Worm (Caenorhabditis elegans) whole organism, early embryonic: ENCODE data around the gene R148.7.

Experiments used
- B0310.2 ChIP-seq: sonication (generic microtip); optimal IDR thresholded peaks from 2 replicates; lab custom pipeline; 2016; ENCODE audit warnings: mild to moderate bottlenecking, missing genetic modification characterization, missing compliant biosample characterization
- F13C5.2 ChIP-seq: sonication (generic microtip); optimal IDR thresholded peaks from 2 replicates; lab custom pipeline; 2017; ENCODE audit warnings: mild to moderate bottlenecking, missing genetic modification characterization, inconsistent platforms, missing compliant biosample characterization
- aly-1 ChIP-seq: sonication (generic microtip); optimal IDR thresholded peaks from 2 replicates; lab custom pipeline; 2016; ENCODE audit warnings: missing genetic modification characterization, missing compliant biosample characterization
- ama-1 ChIP-seq: fragments of 150-350 bp; optimal IDR thresholded peaks from 2 replicates; lab custom pipeline; 2014
- ceh-13 ChIP-seq: fragments of 200-800 bp; sonication (Bioruptor generic); optimal IDR thresholded peaks from 2 replicates; lab custom pipeline; 2018; ENCODE audit warnings: mild to moderate bottlenecking, missing genetic modification characterization, missing compliant biosample characterization
- ceh-36 ChIP-seq: sonication (generic microtip); optimal IDR thresholded peaks from 2 replicates; lab custom pipeline; 2016; ENCODE audit warnings: missing genetic modification characterization, inconsistent platforms, missing compliant biosample characterization
- ets-7 ChIP-seq: sonication (generic microtip); optimal IDR thresholded peaks from 2 replicates; lab custom pipeline; 2016; ENCODE audit warnings: missing genotype, missing genetic modification characterization, missing compliant biosample characterization
- flt-1 ChIP-seq: fragments of 200-800 bp; sonication (Bioruptor generic); IDR thresholded peaks from 2 replicates; pipeline ENCODE4 v1.3.6; 2022; ENCODE audit warnings: missing genetic modification characterization, missing compliant biosample characterization
- hmbx-1 ChIP-seq: sonication (generic microtip); optimal IDR thresholded peaks from 2 replicates; lab custom pipeline; 2016; ENCODE audit warnings: mild to moderate bottlenecking, missing genetic modification characterization, missing compliant biosample characterization
- hmg-4 ChIP-seq: fragments of 200-800 bp; sonication (Bioruptor generic); optimal IDR thresholded peaks from 2 replicates; lab custom pipeline; 2018; ENCODE audit warnings: mild to moderate bottlenecking, missing genetic modification characterization, missing compliant biosample characterization
- hnd-1 ChIP-seq: sonication (generic microtip); optimal IDR thresholded peaks from 2 replicates; lab custom pipeline; 2016; ENCODE audit warnings: missing genetic modification characterization, missing compliant biosample characterization
- pes-1 ChIP-seq: fragments of 200-800 bp; sonication (Bioruptor generic); IDR thresholded peaks from 2 replicates; pipeline ENCODE4 v1.3.6; 2022; ENCODE audit warnings: missing genetic modification reagents, missing genetic modification characterization, missing compliant biosample characterization
- scrt-1 ChIP-seq: fragments of 200-800 bp; sonication (Bioruptor generic); IDR thresholded peaks from 2 replicates; pipeline ENCODE4 v1.3.6; 2022; ENCODE audit warnings: missing genetic modification characterization, missing compliant biosample characterization
- sea-1 ChIP-seq: fragments of 200-800 bp; sonication (Bioruptor generic); conservative IDR thresholded peaks from 2 replicates; pipeline ENCODE4 v1.3.6; 2022; ENCODE audit warnings: missing genetic modification characterization, missing compliant biosample characterization
- tbx-11 ChIP-seq: fragments of 200-800 bp; sonication (Bioruptor generic); IDR thresholded peaks from 2 replicates; pipeline ENCODE4 v1.3.6; 2022; ENCODE audit warnings: missing genetic modification characterization, missing compliant biosample characterization
- tbx-37 ChIP-seq: fragments of 200-800 bp; sonication (Bioruptor generic); conservative IDR thresholded peaks from 2 replicates; pipeline ENCODE4 v1.3.6; 2022; ENCODE audit warnings: missing genetic modification reagents, missing genetic modification characterization, missing compliant biosample characterization
- tra-4 ChIP-seq: sonication (generic microtip); optimal IDR thresholded peaks from 2 replicates; lab custom pipeline; 2017; ENCODE audit warnings: missing genetic modification characterization, missing compliant biosample characterization

Gene R148.7

ce11 chrIII:3220287-3220686, 22.1 kb upstream of the R148.7 start:
- TF ChIP-seq hmg-4 (GFP tag; lab: Kevin White, UChicago) (peak; percentile 35), tra-4 (tag; lab: Kevin White, UChicago) (no peak)

ce11 chrIII:3219050-3219449, 20.8 kb upstream of the R148.7 start, which contains the start of gene frm-8:
TSS of gene frm-8 (minus strand) at chrIII:3219150.
- no peak for TF ChIP-seq ceh-36 (tag; lab: Kevin White, UChicago)
- TF ChIP-seq aly-1: no peak
- no peak for TF ChIP-seq pes-1 (GFP tag; lab: Robert Waterston, UW)
- no peak for TF ChIP-seq tbx-37 (GFP tag; lab: Robert Waterston, UW)
- TF ChIP-seq tra-4 (tag; lab: Kevin White, UChicago): no peak
- no peak for TF ChIP-seq sea-1 (GFP tag; lab: Robert Waterston, UW)
- no peak for TF ChIP-seq B0310.2 (tag; lab: Kevin White, UChicago)
- no peak for TF ChIP-seq hnd-1 (tag; lab: Kevin White, UChicago)
- TF ChIP-seq F13C5.2 (tag; lab: Kevin White, UChicago): no peak
- no peak for TF ChIP-seq hmg-4 (GFP tag; lab: Kevin White, UChicago)
- TF ChIP-seq tbx-11 (GFP tag; lab: Robert Waterston, UW): no peak
- TF ChIP-seq ceh-13: no peak
- TF ChIP-seq flt-1 (GFP tag; lab: Robert Waterston, UW): no peak
- TF ChIP-seq ets-7 (tag; lab: Kevin White, UChicago): no peak
- no peak for TF ChIP-seq ama-1 (lab: Kevin White, UChicago)

ce11 chrIII:3203589-3203988, 5.4 kb upstream of the R148.7 start:
- TF ChIP-seq B0310.2 (tag; lab: Kevin White, UChicago) (no peak), hnd-1 (tag; lab: Kevin White, UChicago) (no peak), tbx-11 (GFP tag; lab: Robert Waterston, UW) (no peak), ceh-36 (tag; lab: Kevin White, UChicago) (no peak), tra-4 (tag; lab: Kevin White, UChicago) (no peak), sea-1 (GFP tag; lab: Robert Waterston, UW) (no peak), hmg-4 (GFP tag; lab: Kevin White, UChicago) (no peak), tbx-37 (GFP tag; lab: Robert Waterston, UW) (no peak), pes-1 (GFP tag; lab: Robert Waterston, UW) (no peak), hmbx-1 (tag; lab: Kevin White, UChicago) (no peak), ama-1 (lab: Kevin White, UChicago) (no peak), scrt-1 (GFP tag; lab: Robert Waterston, UW) (no peak)

- TF ChIP-seq flt-1 (GFP tag; lab: Robert Waterston, UW) (no peak), tbx-11 (GFP tag; lab: Robert Waterston, UW) (no peak), pes-1 (GFP tag; lab: Robert Waterston, UW) (no peak), ets-7 (tag; lab: Kevin White, UChicago) (no peak)
Measured at ce11 chrIII:3200563-3200962, 2.4 kb upstream of the R148.7 start.

- TF ChIP-seq F13C5.2 (tag; lab: Kevin White, UChicago): no peak
- no peak for TF ChIP-seq scrt-1 (GFP tag; lab: Robert Waterston, UW)
- TF ChIP-seq flt-1 (GFP tag; lab: Robert Waterston, UW): no peak
- no peak for TF ChIP-seq ceh-13
Measured at ce11 chrIII:3199416-3199815, 1.2 kb upstream of the R148.7 start, which contains the start of gene heh-1. TSS of gene heh-1 (minus strand) at chrIII:3199516.

- no peak for TF ChIP-seq hmbx-1 (tag; lab: Kevin White, UChicago)
- no peak for TF ChIP-seq ets-7 (tag; lab: Kevin White, UChicago)
Measured at ce11 chrIII:3197904-3198303, 303 bp downstream of the R148.7 start.

ce11 chrIII:3191729-3192128, 6.5 kb downstream of the R148.7 start:
- no peak for TF ChIP-seq B0310.2 (tag; lab: Kevin White, UChicago)

- TF ChIP-seq scrt-1 (GFP tag; lab: Robert Waterston, UW) (no peak), hmbx-1 (tag; lab: Kevin White, UChicago) (no peak), sea-1 (GFP tag; lab: Robert Waterston, UW) (no peak), tbx-37 (GFP tag; lab: Robert Waterston, UW) (no peak)
Measured at ce11 chrIII:3191195-3191594, 7.0 kb downstream of the R148.7 start, which contains the start of gene R148.8. TSS of gene R148.8 (plus strand) at chrIII:3191495.

- TF ChIP-seq hmg-4 (GFP tag; lab: Kevin White, UChicago): no peak
- no peak for TF ChIP-seq tbx-37 (GFP tag; lab: Robert Waterston, UW)
- TF ChIP-seq aly-1: no peak
- TF ChIP-seq tra-4 (tag; lab: Kevin White, UChicago): no peak
- TF ChIP-seq ets-7 (tag; lab: Kevin White, UChicago): no peak
- TF ChIP-seq tbx-11 (GFP tag; lab: Robert Waterston, UW): no peak
- TF ChIP-seq ama-1 (lab: Kevin White, UChicago): no peak
- no peak for TF ChIP-seq ceh-36 (tag; lab: Kevin White, UChicago)
- TF ChIP-seq flt-1 (GFP tag; lab: Robert Waterston, UW): no peak
- no peak for TF ChIP-seq ceh-13
- TF ChIP-seq F13C5.2 (tag; lab: Kevin White, UChicago): no peak
- no peak for TF ChIP-seq B0310.2 (tag; lab: Kevin White, UChicago)
- no peak for TF ChIP-seq hnd-1 (tag; lab: Kevin White, UChicago)
- TF ChIP-seq pes-1 (GFP tag; lab: Robert Waterston, UW): no peak
- TF ChIP-seq scrt-1 (GFP tag; lab: Robert Waterston, UW): no peak
- TF ChIP-seq sea-1 (GFP tag; lab: Robert Waterston, UW): no peak
Measured at ce11 chrIII:3190660-3191059, 7.5 kb downstream of the R148.7 start.
